Fruit fly (Drosophila melanogaster) whole organism, embryonic: ENCODE measurements around the gene CG9747.

Source experiments
- Atf-2 ChIP-seq: fragments of 200-800 bp; sonication (Bioruptor generic); optimal IDR thresholded peaks from 2 replicates; lab custom pipeline; 2016; ENCODE audit warnings: missing biosample characterization, missing genetic modification characterization
- Blimp-1 ChIP-seq: fragments of 200-800 bp; sonication (Bioruptor generic); optimal IDR thresholded peaks from 3 replicates; lab custom pipeline; 2018; ENCODE audit warnings: missing biosample characterization, missing genetic modification characterization, mild to moderate bottlenecking, moderate library complexity, missing genetic modification reagents
- CG11093 ChIP-seq: fragments of 200-800 bp; sonication (Bioruptor generic); IDR thresholded peaks from 3 replicates; pipeline ENCODE4 v1.3.6; 2022; ENCODE audit warnings: missing biosample characterization, missing genetic modification characterization
- CG11456 ChIP-seq: fragments of 200-800 bp; sonication (Bioruptor generic); IDR thresholded peaks from 3 replicates; pipeline ENCODE4 v1.3.6; 2022; ENCODE audit warnings: missing biosample characterization, missing genetic modification characterization
- CG12659 ChIP-seq: fragments of 200-800 bp; sonication (Bioruptor generic); optimal IDR thresholded peaks from 3 replicates; lab custom pipeline; 2017; ENCODE audit warnings: mild to moderate bottlenecking, missing biosample characterization, missing genetic modification reagents, missing genetic modification characterization
- CG13287 ChIP-seq: fragments of 200-800 bp; sonication (Bioruptor generic); IDR thresholded peaks from 2 replicates; pipeline ENCODE4 v1.3.6; 2022; ENCODE audit warnings: missing biosample characterization, missing genetic modification characterization; ENCODE audit not compliant: partially characterized antibody
- CG14860 ChIP-seq: fragments of 200-800 bp; sonication (Bioruptor generic); IDR thresholded peaks from 3 replicates; pipeline ENCODE4 v1.3.6; 2022; ENCODE audit warnings: missing biosample characterization, missing genetic modification characterization; ENCODE audit not compliant: partially characterized antibody
- CG15269 ChIP-seq: fragments of 200-800 bp; sonication (Bioruptor generic); optimal IDR thresholded peaks from 2 replicates; lab custom pipeline; 2018; ENCODE audit warnings: missing biosample characterization, mild to moderate bottlenecking, missing genetic modification characterization, moderate library complexity
- CG15479 ChIP-seq: fragments of 200-800 bp; sonication (Bioruptor generic); optimal IDR thresholded peaks from 3 replicates; lab custom pipeline; 2019; ENCODE audit warnings: missing biosample characterization, mild to moderate bottlenecking, missing genetic modification characterization, moderate library complexity
- CG1603 ChIP-seq: fragments of 200-800 bp; sonication (Bioruptor generic); optimal IDR thresholded peaks from 2 replicates; lab custom pipeline; 2019; ENCODE audit warnings: missing biosample characterization, mild to moderate bottlenecking, missing genetic modification characterization, moderate library complexity
- CG17186 ChIP-seq: fragments of 200-800 bp; sonication (Bioruptor generic); optimal IDR thresholded peaks from 3 replicates; lab custom pipeline; 2017; ENCODE audit warnings: missing biosample characterization, missing genetic modification reagents, missing genetic modification characterization
- CG2678 ChIP-seq: fragments of 200-800 bp; sonication (Bioruptor generic); optimal IDR thresholded peaks from 3 replicates; lab custom pipeline; 2019; ENCODE audit warnings: missing biosample characterization, mild to moderate bottlenecking, missing genetic modification characterization, moderate library complexity
- CG34224 ChIP-seq: fragments of 200-800 bp; sonication (Bioruptor generic); IDR thresholded peaks from 3 replicates; pipeline ENCODE4 v1.3.6; 2022; ENCODE audit warnings: missing biosample characterization, missing genetic modification characterization; ENCODE audit not compliant: partially characterized antibody
- CG3847 ChIP-seq: fragments of 200-800 bp; sonication (Bioruptor generic); IDR thresholded peaks from 2 replicates; pipeline ENCODE4 v1.3.6; 2022; ENCODE audit warnings: missing biosample characterization, missing genetic modification characterization
- CG4617 ChIP-seq: fragments of 200-800 bp; sonication (Bioruptor generic); optimal IDR thresholded peaks from 3 replicates; lab custom pipeline; 2016; ENCODE audit warnings: missing biosample characterization, missing genetic modification characterization, borderline replicate concordance
- CG6765 ChIP-seq: fragments of 200-800 bp; sonication (Bioruptor generic); optimal IDR thresholded peaks from 3 replicates; lab custom pipeline; 2017; ENCODE audit warnings: missing biosample characterization, mild to moderate bottlenecking, missing genetic modification characterization
- CG6791 ChIP-seq: fragments of 200-800 bp; sonication (Bioruptor generic); IDR thresholded peaks from 3 replicates; pipeline ENCODE4 v1.3.6; 2022; ENCODE audit warnings: missing biosample characterization, missing genetic modification characterization; ENCODE audit not compliant: partially characterized antibody
- CG8765 ChIP-seq: fragments of 200-800 bp; sonication (Bioruptor generic); IDR thresholded peaks from 2 replicates; pipeline ENCODE4 v1.3.6; 2022; ENCODE audit warnings: missing biosample characterization, missing genetic modification characterization
- CG9437 ChIP-seq: fragments of 200-800 bp; sonication (Bioruptor generic); optimal IDR thresholded peaks from 2 replicates; lab custom pipeline; 2018; ENCODE audit warnings: missing biosample characterization, mild to moderate bottlenecking, missing genetic modification characterization
- CG9797 ChIP-seq: fragments of 200-800 bp; sonication (Bioruptor generic); optimal IDR thresholded peaks from 3 replicates; lab custom pipeline; 2018; ENCODE audit warnings: missing biosample characterization, mild to moderate bottlenecking, missing genetic modification characterization
- Dp ChIP-seq: fragments of 200-800 bp; sonication (Bioruptor generic); optimal IDR thresholded peaks from 2 replicates; lab custom pipeline; 2018; ENCODE audit warnings: missing biosample characterization, mild to moderate bottlenecking, missing genetic modification characterization, moderate library complexity
- E2f2 ChIP-seq: fragments of 200-800 bp; sonication (Bioruptor generic); IDR thresholded peaks from 2 replicates; pipeline ENCODE4 v1.3.6; 2022; ENCODE audit warnings: missing biosample characterization, missing genetic modification characterization
- Fer3 ChIP-seq: fragments of 200-800 bp; sonication (Bioruptor generic); optimal IDR thresholded peaks from 2 replicates; lab custom pipeline; 2018; ENCODE audit warnings: missing biosample characterization, mild to moderate bottlenecking, missing genetic modification characterization, moderate library complexity
- Hr78 ChIP-seq, 2 experiments: fragments of 200-800 bp in 1 of 2; fragments of >200 bp in 1 of 2; sonication (Bioruptor generic) in 1 of 2; optimal IDR thresholded peaks; 2 replicates each; lab custom pipeline; 2017 to 2019; ENCODE audit warnings: missing biosample characterization in 2 of 2, missing genetic modification characterization in 2 of 2, mild to moderate bottlenecking in 1 of 2, moderate library complexity in 1 of 2
- MBD-R2 ChIP-seq: fragments of 200-800 bp; sonication (Bioruptor generic); IDR thresholded peaks from 2 replicates; pipeline ENCODE4 v1.3.6; 2022; ENCODE audit warnings: missing biosample characterization, missing genetic modification characterization
- Med ChIP-seq: fragments of 200-800 bp; sonication (Bioruptor generic); peaks from one replicate; lab custom pipeline; 2016; ENCODE audit warnings: missing biosample characterization, missing genetic modification characterization, mild to moderate bottlenecking, inconsistent platforms, moderate library complexity
- Scr ChIP-seq: fragments of 200-800 bp; sonication (Bioruptor generic); IDR thresholded peaks from 2 replicates; pipeline ENCODE4 v1.3.6; 2022; ENCODE audit warnings: missing biosample characterization, missing genetic modification characterization; ENCODE audit not compliant: partially characterized antibody
- Six4 ChIP-seq: fragments of 200-800 bp; sonication (Bioruptor generic); optimal IDR thresholded peaks from 2 replicates; lab custom pipeline; 2016; ENCODE audit warnings: missing biosample characterization, missing genetic modification characterization
- TFAM ChIP-seq: fragments of 200-800 bp; sonication (Bioruptor generic); optimal IDR thresholded peaks from 2 replicates; lab custom pipeline; 2017; ENCODE audit warnings: missing biosample characterization, missing genetic modification characterization, inconsistent platforms
- chif ChIP-seq, 2 experiments: fragments of 200-800 bp; sonication (Bioruptor generic); optimal IDR thresholded peaks; 3 replicates each; lab custom pipeline; 2016; ENCODE audit warnings: missing biosample characterization in 2 of 2, missing genetic modification characterization in 2 of 2
- chinmo ChIP-seq: fragments of 200-800 bp; sonication (Bioruptor generic); IDR thresholded peaks from 4 replicates; pipeline ENCODE4 v1.3.6; 2022; ENCODE audit warnings: missing biosample characterization, missing genetic modification characterization; ENCODE audit not compliant: partially characterized antibody
- corto ChIP-seq: fragments of 200-800 bp; sonication (Bioruptor generic); optimal IDR thresholded peaks from 2 replicates; lab custom pipeline; 2016; ENCODE audit warnings: missing biosample characterization, mild to moderate bottlenecking, missing genetic modification characterization, moderate library complexity
- cwo ChIP-seq: fragments of 200-800 bp; sonication (Bioruptor generic); optimal IDR thresholded peaks from 3 replicates; lab custom pipeline; 2017; ENCODE audit warnings: missing biosample characterization, missing genetic modification characterization, mild to moderate bottlenecking, moderate library complexity, missing genetic modification reagents
- ftz-f1 ChIP-seq: fragments of 200-800 bp; sonication (Bioruptor generic); optimal IDR thresholded peaks from 2 replicates; lab custom pipeline; 2016; ENCODE audit warnings: missing biosample characterization, missing genetic modification characterization
- gfzf ChIP-seq: fragments of 200-800 bp; sonication (Bioruptor generic); optimal IDR thresholded peaks from 2 replicates; lab custom pipeline; 2016; ENCODE audit warnings: missing biosample characterization, mild to moderate bottlenecking, missing genetic modification characterization, moderate library complexity
- nmo ChIP-seq: fragments of 200-800 bp; sonication (Bioruptor generic); optimal IDR thresholded peaks from 2 replicates; lab custom pipeline; 2018; ENCODE audit warnings: missing biosample characterization, mild to moderate bottlenecking, missing genetic modification characterization, moderate library complexity
- odd ChIP-seq: fragments of 200-800 bp; sonication (Bioruptor generic); optimal IDR thresholded peaks from 2 replicates; lab custom pipeline; 2017; ENCODE audit warnings: missing biosample characterization, mild to moderate bottlenecking, missing genetic modification characterization
- pros ChIP-seq: fragments of 200-800 bp; sonication (Bioruptor generic); optimal IDR thresholded peaks from 3 replicates; lab custom pipeline; 2019; ENCODE audit warnings: missing biosample characterization, mild to moderate bottlenecking, missing genetic modification characterization, moderate library complexity
- row ChIP-seq: fragments of 200-800 bp; sonication (Bioruptor generic); IDR thresholded peaks from 3 replicates; pipeline ENCODE4 v1.3.6; 2022; ENCODE audit warnings: missing biosample characterization, missing genetic modification characterization
- sc ChIP-seq, 3 experiments: fragments of >200 bp in 2 of 3; fragments of 200-800 bp in 1 of 3; sonication (Bioruptor generic) in 1 of 3; optimal IDR thresholded peaks; 2 replicates in 2 of 3; 3 replicates in 1 of 3; lab custom pipeline; 2017; ENCODE audit warnings: mild to moderate bottlenecking in 1 of 3, missing biosample characterization in 1 of 3, missing genetic modification characterization in 1 of 3, missing genetic modification reagents in 1 of 3
- sd ChIP-seq: fragments of 200-800 bp; sonication (Bioruptor generic); optimal IDR thresholded peaks from 3 replicates; lab custom pipeline; 2018; ENCODE audit warnings: missing biosample characterization, mild to moderate bottlenecking, missing genetic modification characterization, moderate library complexity
- trem ChIP-seq: fragments of 200-800 bp; optimal IDR thresholded peaks from 3 replicates; lab custom pipeline; 2019; ENCODE audit warnings: missing biosample characterization, mild to moderate bottlenecking, missing genetic modification characterization, moderate library complexity
- vfl ChIP-seq: fragments of 200-800 bp; sonication (Bioruptor generic); optimal IDR thresholded peaks from 2 replicates; lab custom pipeline; 2016; ENCODE audit warnings: missing biosample characterization, missing genetic modification characterization
- vvl ChIP-seq: fragments of 200-800 bp; sonication (Bioruptor generic); IDR thresholded peaks from 2 replicates; pipeline ENCODE4 v1.3.6; 2022; ENCODE audit warnings: missing biosample characterization, missing genetic modification characterization

The CG9747 gene

DNA sequence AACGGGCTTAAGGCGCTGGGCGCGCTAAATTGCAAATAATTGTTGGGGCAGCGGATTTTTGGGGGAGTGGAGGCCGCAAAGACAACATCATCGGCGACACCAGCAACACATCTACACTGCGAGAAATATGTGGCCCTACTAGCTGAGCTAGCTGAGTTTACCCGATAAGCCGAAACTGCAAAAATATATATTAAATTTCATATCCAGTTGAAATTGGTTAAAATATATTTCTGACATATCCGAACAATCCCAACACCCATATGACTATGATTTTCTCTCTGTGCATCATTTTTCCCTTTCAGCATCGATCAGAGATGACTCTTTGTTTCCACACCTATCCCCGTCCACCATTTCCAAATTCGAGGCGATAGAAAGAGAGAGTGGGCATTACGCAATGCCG, 1.2 kb downstream of the CG9747 start (continued):
- TF ChIP-seq pros (GFP tag; lab: Kevin White, UChicago) = no peak
- TF ChIP-seq sc (optimal IDR thresholded peaks at IDR 0.05; lab: Kevin White, UChicago) = no peak
- peak; percentile 21 for TF ChIP-seq sc (GFP tag; optimal IDR thresholded peaks at IDR 0.05; lab: Kevin White, UChicago)
- TF ChIP-seq vvl (GFP tag; lab: Robert Waterston, UW) = peak; percentile 89
- TF ChIP-seq TFAM (GFP tag; lab: Kevin White, UChicago) = no peak

DNA sequence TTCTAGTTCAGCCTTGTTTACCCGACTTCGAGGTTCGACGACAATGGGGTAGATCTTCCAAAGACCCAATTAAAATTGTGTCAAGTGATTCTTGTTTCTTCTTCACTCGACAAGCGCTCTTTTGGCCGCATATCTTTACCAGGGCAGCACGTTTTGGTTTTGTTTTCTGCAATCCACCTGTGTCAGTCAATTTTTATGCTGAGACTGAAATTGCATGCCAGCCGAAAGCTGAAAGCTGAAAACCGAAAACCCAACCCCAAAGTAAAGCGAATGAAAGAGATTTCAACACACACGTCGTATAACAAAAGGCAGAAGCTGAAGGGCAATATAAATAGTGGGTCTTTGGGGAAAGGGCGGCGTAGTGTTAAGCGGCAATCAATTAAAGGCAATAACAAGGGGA, 1.7 kb downstream of the CG9747 start:
- TF ChIP-seq CG9797 (GFP tag; lab: Kevin White, UChicago) (no peak), corto (no peak), chinmo (0 out of 4 replicates have a peak, but pooled peaks have one; percentile 14), Fer3 (tag; lab: Kevin White, UChicago) (no peak)

DNA sequence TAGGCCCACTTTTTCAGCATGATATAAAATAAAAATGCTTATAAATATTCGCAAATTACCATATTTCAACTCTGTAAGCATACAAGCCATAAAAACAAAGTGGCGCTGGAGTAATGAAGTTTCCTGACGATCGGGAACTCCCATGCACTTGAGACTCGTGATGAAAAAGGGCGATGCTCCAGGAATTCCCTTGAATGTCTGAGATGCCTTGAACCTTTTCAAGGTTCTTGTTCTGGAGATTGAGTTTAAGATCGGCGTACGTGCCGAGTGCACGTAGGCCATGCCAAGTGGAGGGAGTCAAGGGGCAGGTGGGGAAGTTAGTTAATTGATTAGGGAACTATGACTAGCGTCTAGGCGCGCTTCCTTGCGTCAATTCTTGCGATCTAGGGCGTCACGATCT, 7.2 kb downstream of the CG9747 start:
- TF ChIP-seq vfl (no peak), CG15269 (tag; lab: Kevin White, UChicago) (no peak), CG34224 (GFP tag; lab: Robert Waterston, UW) (no peak), CG15479 (no peak), CG11456 (no peak), CG6765 (no peak), CG11093 (GFP tag; lab: Robert Waterston, UW) (no peak), Med (GFP tag; lab: Kevin White, UChicago) (no peak), chif (GFP tag; optimal IDR thresholded peaks at IDR 0.05; lab: Kevin White, UChicago) (no peak), cwo (no peak), row (GFP tag; lab: Robert Waterston, UW) (no peak), Hr78 (GFP tag; optimal IDR thresholded peaks at IDR 0.05; lab: Kevin White, UChicago) (no peak)

dm6 chr3R:30179934-30180333, 11.1 kb downstream of the CG9747 start, which contains the start of gene Bet5:
Gene Bet5 (plus strand): TSS chr3R:30180232.
- peak; percentile 88 for TF ChIP-seq MBD-R2
- TF ChIP-seq CG17186 (GFP tag; lab: Kevin White, UChicago) = peak; percentile 29
- TF ChIP-seq CG6791 = 0 out of 3 replicates have a peak, but pooled peaks have one; percentile 45
- no peak for TF ChIP-seq ftz-f1
- peak; percentile 76 for TF ChIP-seq E2f2 (GFP tag; lab: Robert Waterston, UW)
- TF ChIP-seq Blimp-1 (GFP tag; lab: Kevin White, UChicago) = no peak
- TF ChIP-seq Dp = peak; percentile 67
- TF ChIP-seq Six4 = no peak
- TF ChIP-seq CG8765 (GFP tag; lab: Robert Waterston, UW) = no peak
- peak; percentile 87 for TF ChIP-seq CG9437 (GFP tag; lab: Kevin White, UChicago)
- TF ChIP-seq gfzf (GFP tag; lab: Kevin White, UChicago) = peak; percentile 48
- 0 out of 3 replicates have a peak, but pooled peaks have one; percentile 21 for TF ChIP-seq CG34224 (GFP tag; lab: Robert Waterston, UW)
- peak; percentile 12; the same call in 1 of the 2 replicates for TF ChIP-seq CG3847 (GFP tag; lab: Robert Waterston, UW)
- TF ChIP-seq odd = no peak
- TF ChIP-seq Atf-2 (GFP tag; lab: Kevin White, UChicago) = no peak
- TF ChIP-seq CG2678 (tag; lab: Kevin White, UChicago) = no peak
- TF ChIP-seq nmo (GFP tag; lab: Kevin White, UChicago) = peak; percentile 13
- TF ChIP-seq CG12659 (GFP tag; lab: Kevin White, UChicago) = peak; percentile 8
- TF ChIP-seq CG4617 = peak; percentile 15
- 0 out of 2 replicates have a peak, but pooled peaks have one; percentile 18 for TF ChIP-seq Scr (GFP tag; lab: Robert Waterston, UW)
- TF ChIP-seq trem (tag; lab: Kevin White, UChicago) = peak; percentile 98
- no peak for TF ChIP-seq CG14860 (GFP tag; lab: Robert Waterston, UW)
- TF ChIP-seq sd = peak; percentile 33
- peak; percentile 46 for TF ChIP-seq CG1603
- TF ChIP-seq CG13287 (GFP tag; lab: Robert Waterston, UW) = peak; percentile 56
